Worm (Caenorhabditis elegans): ENCODE results near the gene col-139.

The col-139 gene

DNA sequence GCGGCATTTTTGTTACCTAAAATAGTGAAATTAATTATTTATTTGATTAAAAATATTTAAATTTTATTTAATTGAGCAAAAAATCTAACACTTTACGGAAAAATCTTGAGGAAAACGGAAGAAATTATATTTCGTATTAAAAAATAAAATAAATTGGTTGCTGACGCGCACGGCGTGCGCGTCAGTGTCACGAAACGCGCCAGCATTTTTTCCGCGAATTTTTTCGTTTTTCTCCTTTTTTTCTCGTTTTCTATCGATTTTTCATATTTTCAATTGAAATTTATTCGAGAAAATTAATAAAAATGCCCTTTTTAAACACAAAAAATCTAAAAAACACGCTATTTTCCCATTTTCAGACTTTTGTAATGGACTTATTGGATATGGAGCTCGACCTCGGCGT is 38.0 kb downstream of the col-139 start, which contains the start of the genes Y61A9LA.10 and F54D11.4 (continued):
- TF ChIP-seq daf-16 (GFP tag; optimal IDR thresholded peaks at IDR 0.05) (no peak), daf-16 (tag; optimal IDR thresholded peaks at IDR 0.05) (no peak), daf-12 (tag; optimal IDR thresholded peaks at IDR 0.05) (no peak), zfp-2 (tag; optimal IDR thresholded peaks at IDR 0.05) (no peak), ZK546.5 (tag; optimal IDR thresholded peaks at IDR 0.05) (no peak), zfp-3 (GFP tag; conservative IDR thresholded peaks at IDR 0.05) (no peak), Y48G9A.11 (GFP tag; IDR thresholded peaks at IDR 0.05) (no peak), dve-1 (tag; optimal IDR thresholded peaks at IDR 0.05; ENCODE audit: insufficient read depth) (peak; percentile 52), ceh-32 (tag; optimal IDR thresholded peaks at IDR 0.05; ENCODE audit: poor library complexity) (no peak), unc-130 (GFP tag; optimal IDR thresholded peaks at IDR 0.05) (no peak), zip-2 (tag; optimal IDR thresholded peaks at IDR 0.05) (no peak), fos-1 (tag; optimal IDR thresholded peaks at IDR 0.05) (no peak), dpl-1 (GFP tag; optimal IDR thresholded peaks at IDR 0.05) (peak; percentile 72), ceh-44 (GFP tag; IDR thresholded peaks at IDR 0.05) (no peak), hlh-30 (tag; optimal IDR thresholded peaks at IDR 0.05; ENCODE audit: insufficient read depth) (peak; percentile 27), nhr-41 (GFP tag; IDR thresholded peaks at IDR 0.05) (no peak), lin-39 (tag; optimal IDR thresholded peaks at IDR 0.05) (no peak), hlh-11 (tag; optimal IDR thresholded peaks at IDR 0.05) (no peak), ceh-82 (tag; optimal IDR thresholded peaks at IDR 0.05) (no peak), nhr-102 (tag; optimal IDR thresholded peaks at IDR 0.05) (peak; percentile 51), aha-1 (tag) (no peak), skn-1 (tag; optimal IDR thresholded peaks at IDR 0.05) (no peak), ama-1 (optimal IDR thresholded peaks at IDR 0.05) (no peak), arid-1 (GFP tag; conservative IDR thresholded peaks at IDR 0.05) (no peak), dmd-8 (GFP tag; IDR thresholded peaks at IDR 0.05) (no peak), nhr-77 (tag; optimal IDR thresholded peaks at IDR 0.05) (peak; percentile 52)

ce11 chrV:4606828-4607227 is 46.9 kb downstream of the col-139 start, which contains the start of gene txt-6:
TSS of gene txt-6 (minus strand) at chrV:4606928.
- TF ChIP-seq pha-4 (GFP tag; IDR thresholded peaks at IDR 0.05) (no peak), pha-4 (tag; optimal IDR thresholded peaks at IDR 0.05) (no peak), madf-5 (GFP tag; IDR thresholded peaks at IDR 0.05) (0 out of 4 replicates have a peak, but pooled peaks of 1 of the 2 experiments have one; percentile 41)

Data from whole organism, L4 larva.